Worm (Caenorhabditis elegans) whole organism, mixed stage, embryonic: ENCODE measurements around the gene Y36E3A.2.

ENCODE experiments used
- mep-1 ChIP-seq: fragments of 150-350 bp; optimal IDR thresholded peaks from 2 replicates; lab custom pipeline; 2017; ENCODE audit warnings: missing biosample characterization, missing genetic modification reagents, missing genetic modification characterization, inconsistent platforms
- nhr-237 ChIP-seq: fragments of 150-350 bp; optimal IDR thresholded peaks from 2 replicates; lab custom pipeline; 2014; ENCODE audit warnings: missing biosample characterization, missing genetic modification characterization
- snpc-4 ChIP-seq: fragments of 150-350 bp; optimal IDR thresholded peaks from 2 replicates; lab custom pipeline; 2014; ENCODE audit warnings: missing biosample characterization, missing genetic modification characterization
- tbx-8 ChIP-seq: fragments of 200-800 bp; sonication (Bioruptor generic); optimal IDR thresholded peaks from 2 replicates; lab custom pipeline; 2018; ENCODE audit warnings: mild to moderate bottlenecking, missing genetic modification characterization, moderate library complexity, missing compliant biosample characterization
- unc-62 ChIP-seq: fragments of 150-350 bp; optimal IDR thresholded peaks from 2 replicates; lab custom pipeline; 2014; ENCODE audit warnings: missing biosample characterization, missing genetic modification reagents, missing genetic modification characterization
- zip-8 ChIP-seq: fragments of 150-350 bp; optimal IDR thresholded peaks from 2 replicates; lab custom pipeline; 2014; ENCODE audit warnings: missing biosample characterization, missing genetic modification characterization

DNA sequence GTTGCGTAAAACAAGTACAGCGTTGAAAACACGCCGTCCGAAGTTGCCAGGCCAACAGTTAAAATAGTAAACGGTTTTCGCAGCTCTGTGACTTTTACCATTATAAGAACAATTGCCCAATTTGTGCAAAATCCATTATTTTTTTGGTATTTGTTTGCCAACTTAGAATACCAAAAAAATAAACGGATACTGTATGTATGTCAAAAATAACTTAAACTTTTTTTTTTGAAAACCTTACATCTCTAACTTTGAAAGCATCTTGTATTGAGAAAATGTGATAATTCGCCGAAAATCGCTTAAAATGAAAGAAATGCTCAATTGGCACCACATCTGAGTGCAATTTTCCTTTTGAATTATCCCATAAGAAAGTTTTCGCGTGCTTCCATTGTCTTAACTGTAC lies 27.1 kb upstream of the Y36E3A.2 start, which contains the start of gene fbxa-199:
- TF ChIP-seq mep-1 (tag; lab: Kevin White, UChicago) = no peak
- TF ChIP-seq zip-8 (tag; lab: Kevin White, UChicago) = no peak
- TF ChIP-seq snpc-4 (tag; lab: Kevin White, UChicago) = no peak
- no peak for TF ChIP-seq nhr-237
- no peak for TF ChIP-seq unc-62 (GFP tag; lab: Kevin White, UChicago)
- TF ChIP-seq tbx-8 (GFP tag; lab: Kevin White, UChicago) = no peak
